Worm (Caenorhabditis elegans) whole organism, late embryonic: ENCODE measurements around the gene K09B11.5.
"Not testable (repeated sequence)": the region's sequence is repeated elsewhere in the genome, so short reads cannot be mapped to it uniquely, and the experiment has no call there.

Source experiments
- F13H6.1 ChIP-seq: sonication (generic microtip); optimal IDR thresholded peaks from 2 replicates; lab custom pipeline; 2016; ENCODE audit warnings: missing genetic modification characterization, missing compliant biosample characterization
- T23F11.4 ChIP-seq: fragments of 200-800 bp; sonication (Bioruptor generic); optimal IDR thresholded peaks from 2 replicates; lab custom pipeline; 2018; ENCODE audit warnings: mild to moderate bottlenecking, missing genetic modification characterization, missing compliant biosample characterization
- Y22D7AL.16 ChIP-seq: sonication (generic microtip); optimal IDR thresholded peaks from 2 replicates; lab custom pipeline; 2016; ENCODE audit warnings: missing genetic modification characterization, missing compliant biosample characterization
- ceh-19 ChIP-seq: fragments of 200-800 bp; sonication (Bioruptor generic); optimal IDR thresholded peaks from 2 replicates; lab custom pipeline; 2018; ENCODE audit warnings: mild to moderate bottlenecking, missing genetic modification characterization, missing compliant biosample characterization
- ceh-2 ChIP-seq: sonication (generic microtip); optimal IDR thresholded peaks from 2 replicates; lab custom pipeline; 2016; ENCODE audit warnings: missing genotype, missing genetic modification characterization, missing compliant biosample characterization
- ceh-24 ChIP-seq: sonication (generic microtip); optimal IDR thresholded peaks from 2 replicates; lab custom pipeline; 2016; ENCODE audit warnings: mild to moderate bottlenecking, missing genetic modification characterization, missing compliant biosample characterization
- ceh-31 ChIP-seq: sonication (generic microtip); optimal IDR thresholded peaks from 2 replicates; lab custom pipeline; 2016; ENCODE audit warnings: missing genetic modification characterization, missing compliant biosample characterization
- ceh-45 ChIP-seq: fragments of 200-800 bp; sonication (Bioruptor generic); IDR thresholded peaks from 2 replicates; pipeline ENCODE4 v1.3.6; 2022; ENCODE audit warnings: missing genetic modification reagents, missing genetic modification characterization, missing compliant biosample characterization
- ceh-48 ChIP-seq: sonication (generic microtip); optimal IDR thresholded peaks from 2 replicates; lab custom pipeline; 2016; ENCODE audit warnings: missing genetic modification characterization, inconsistent platforms, missing compliant biosample characterization
- ceh-6 ChIP-seq: fragments of 200-800 bp; sonication (Bioruptor generic); optimal IDR thresholded peaks from 2 replicates; lab custom pipeline; 2018; ENCODE audit warnings: mild to moderate bottlenecking, missing genetic modification characterization, missing compliant biosample characterization
- ceh-9 ChIP-seq: sonication (generic microtip); optimal IDR thresholded peaks from 2 replicates; lab custom pipeline; 2016; ENCODE audit warnings: mild to moderate bottlenecking, missing genetic modification characterization, inconsistent platforms, missing compliant biosample characterization
- che-1 ChIP-seq: sonication (generic microtip); optimal IDR thresholded peaks from 2 replicates; lab custom pipeline; 2016; ENCODE audit warnings: mild to moderate bottlenecking, missing genetic modification characterization, missing compliant biosample characterization
- dmd-4 ChIP-seq: sonication (generic microtip); optimal IDR thresholded peaks from 2 replicates; lab custom pipeline; 2016; ENCODE audit warnings: borderline replicate concordance, missing genetic modification characterization, missing compliant biosample characterization
- elt-2 ChIP-seq: sonication (generic microtip); optimal IDR thresholded peaks from 2 replicates; lab custom pipeline; 2016; ENCODE audit warnings: missing genetic modification reagents, missing genetic modification characterization, missing compliant biosample characterization
- fkh-10 ChIP-seq: fragments of 150-350 bp; optimal IDR thresholded peaks from 2 replicates; lab custom pipeline; 2014; ENCODE audit warnings: missing biosample characterization, missing genetic modification reagents, missing genetic modification characterization
- fkh-6 ChIP-seq: sonication (generic microtip); optimal IDR thresholded peaks from 2 replicates; lab custom pipeline; 2016; ENCODE audit warnings: missing genetic modification characterization, missing compliant biosample characterization
- hlh-15 ChIP-seq: sonication (generic microtip); optimal IDR thresholded peaks from 2 replicates; lab custom pipeline; 2016; ENCODE audit warnings: missing genetic modification characterization, missing compliant biosample characterization
- hlh-6 ChIP-seq: sonication (generic microtip); optimal IDR thresholded peaks from 2 replicates; lab custom pipeline; 2016; ENCODE audit warnings: missing genotype, missing genetic modification characterization, missing compliant biosample characterization
- lin-11 ChIP-seq: fragments of 200-800 bp; sonication (Bioruptor generic); optimal IDR thresholded peaks from 2 replicates; lab custom pipeline; 2018; ENCODE audit warnings: mild to moderate bottlenecking, missing genetic modification characterization, missing compliant biosample characterization
- madf-2 ChIP-seq: sonication (generic microtip); optimal IDR thresholded peaks from 2 replicates; lab custom pipeline; 2017; ENCODE audit warnings: missing genetic modification characterization, missing compliant biosample characterization
- nfya-1 ChIP-seq: sonication (generic microtip); optimal IDR thresholded peaks from 2 replicates; lab custom pipeline; 2017; ENCODE audit warnings: missing genetic modification characterization, mild to moderate bottlenecking, missing compliant biosample characterization, antibody characterized with exemption, moderate library complexity
- odd-2 ChIP-seq: sonication (generic microtip); optimal IDR thresholded peaks from 2 replicates; lab custom pipeline; 2017; ENCODE audit warnings: antibody characterized with exemption, mild to moderate bottlenecking, missing genetic modification characterization, missing compliant biosample characterization
- pag-3 ChIP-seq: sonication (generic microtip); optimal IDR thresholded peaks from 2 replicates; lab custom pipeline; 2016; ENCODE audit warnings: missing compliant biosample characterization, missing genetic modification characterization, borderline replicate concordance
- pha-2 ChIP-seq: sonication (generic microtip); optimal IDR thresholded peaks from 2 replicates; lab custom pipeline; 2017; ENCODE audit warnings: mild to moderate bottlenecking, missing genetic modification characterization, missing compliant biosample characterization
- pqm-1 ChIP-seq: sonication (generic microtip); optimal IDR thresholded peaks from 2 replicates; lab custom pipeline; 2016; ENCODE audit warnings: missing genetic modification characterization, missing compliant biosample characterization
- pros-1 ChIP-seq: fragments of 150-350 bp; optimal IDR thresholded peaks from 2 replicates; lab custom pipeline; 2014; ENCODE audit warnings: missing biosample characterization, missing genetic modification reagents, missing genetic modification characterization
- ref-2 ChIP-seq: sonication (generic microtip); optimal IDR thresholded peaks from 2 replicates; lab custom pipeline; 2016; ENCODE audit warnings: missing genetic modification characterization, missing compliant biosample characterization
- rnt-1 ChIP-seq: sonication (generic microtip); optimal IDR thresholded peaks from 2 replicates; lab custom pipeline; 2016; ENCODE audit warnings: missing genetic modification characterization, missing compliant biosample characterization
- sdc-2 ChIP-seq: sonication (generic microtip); optimal IDR thresholded peaks from 2 replicates; lab custom pipeline; 2016; ENCODE audit warnings: missing genotype, missing genetic modification characterization, missing compliant biosample characterization
- sox-2 ChIP-seq: fragments of 200-800 bp; sonication (Bioruptor generic); IDR thresholded peaks from 2 replicates; pipeline ENCODE4 v1.3.6; 2022; ENCODE audit warnings: missing genetic modification reagents, missing genetic modification characterization, missing compliant biosample characterization
- tbx-2 ChIP-seq: sonication (generic microtip); optimal IDR thresholded peaks from 2 replicates; lab custom pipeline; 2016; ENCODE audit warnings: missing genetic modification characterization, missing compliant biosample characterization
- unc-3 ChIP-seq, 2 experiments: fragments of 200-800 bp in 1 of 2; sonication (Bioruptor generic) in 1 of 2; sonication (generic microtip) in 1 of 2; conservative IDR thresholded peaks in 1 of 2; optimal IDR thresholded peaks in 1 of 2; 2 replicates each; pipeline versions ENCODE4 v1.3.6 to Lab custom; 2016 to 2022; ENCODE audit warnings: missing compliant biosample characterization in 2 of 2, missing genetic modification characterization in 2 of 2, missing genetic modification reagents in 1 of 2
- unc-42 ChIP-seq: sonication (generic microtip); optimal IDR thresholded peaks from 2 replicates; lab custom pipeline; 2016; ENCODE audit warnings: missing genotype, missing genetic modification characterization, missing compliant biosample characterization
- unc-55 ChIP-seq: sonication (generic microtip); optimal IDR thresholded peaks from 2 replicates; lab custom pipeline; 2017; ENCODE audit warnings: missing biosample characterization, missing genetic modification reagents, missing genetic modification characterization
- unc-86 ChIP-seq: sonication (generic microtip); optimal IDR thresholded peaks from 2 replicates; lab custom pipeline; 2016; ENCODE audit warnings: missing genetic modification characterization, missing compliant biosample characterization
- zip-5 ChIP-seq: sonication (generic microtip); optimal IDR thresholded peaks from 2 replicates; lab custom pipeline; 2016; ENCODE audit warnings: missing genetic modification characterization, missing compliant biosample characterization
- ztf-16 ChIP-seq: sonication (generic microtip); optimal IDR thresholded peaks from 2 replicates; lab custom pipeline; 2017; ENCODE audit warnings: missing genetic modification characterization, missing compliant biosample characterization

The K09B11.5 gene

DNA sequence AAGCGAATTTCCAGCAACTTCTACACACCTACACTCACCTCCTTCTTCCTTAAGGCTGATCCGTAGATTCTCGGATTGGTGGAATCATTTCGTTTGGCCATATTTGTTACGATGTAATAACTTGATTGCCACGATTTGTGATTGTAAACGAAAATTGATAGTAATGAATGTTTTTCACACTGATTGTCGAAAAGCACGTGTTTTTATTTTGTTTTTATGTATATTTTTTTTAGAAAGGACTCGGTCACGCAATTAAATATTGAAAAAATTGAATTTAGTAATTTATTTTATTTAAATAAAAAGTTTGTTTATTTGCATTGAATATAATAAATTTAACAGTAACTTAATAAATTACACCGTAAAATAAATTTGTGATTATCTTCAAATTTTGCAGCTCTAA is at the start of gene K09B11.5:
Gene K09B11.5 (minus strand): TSS at position 101 of the 400 bp plus-strand sequence.
- TF ChIP-seq hlh-15 (tag; lab: Kevin White, UChicago); tbx-2 (tag; lab: Kevin White, UChicago); ceh-45 (GFP tag; lab: Robert Waterston, UW): not testable (repeated sequence)
- TF ChIP-seq, all 69 proteins: peak for 0; not testable (repeated sequence) for 69

- TF ChIP-seq dmd-4 (tag; lab: Kevin White, UChicago) (no peak), zip-5 (tag; lab: Kevin White, UChicago) (no peak), pros-1 (tag; lab: Kevin White, UChicago) (no peak), ceh-48 (tag; lab: Kevin White, UChicago) (no peak), unc-42 (tag; lab: Kevin White, UChicago) (no peak), fkh-6 (tag; lab: Kevin White, UChicago) (no peak), unc-55 (GFP tag; lab: Kevin White, UChicago) (no peak), che-1 (tag; lab: Kevin White, UChicago) (no peak), sox-2 (GFP tag; lab: Robert Waterston, UW) (no peak), pag-3 (no peak), pha-2 (no peak), ceh-9 (tag; lab: Kevin White, UChicago) (no peak), unc-3 (GFP tag; conservative IDR thresholded peaks at IDR 0.05; lab: Robert Waterston, UW) (no peak), unc-3 (tag; optimal IDR thresholded peaks at IDR 0.05; lab: Kevin White, UChicago) (no peak), ceh-19 (GFP tag; lab: Kevin White, UChicago) (no peak), rnt-1 (tag; lab: Kevin White, UChicago) (no peak), ceh-45 (GFP tag; lab: Robert Waterston, UW) (no peak), lin-11 (no peak), hlh-6 (tag; lab: Kevin White, UChicago) (no peak), Y22D7AL.16 (tag; lab: Kevin White, UChicago) (no peak)
- TF ChIP-seq, all 69 proteins: peak for 0
These were observed 49.8 kb upstream of the K09B11.5 start for ce11 chrIV:13483596-13483995.

DNA sequence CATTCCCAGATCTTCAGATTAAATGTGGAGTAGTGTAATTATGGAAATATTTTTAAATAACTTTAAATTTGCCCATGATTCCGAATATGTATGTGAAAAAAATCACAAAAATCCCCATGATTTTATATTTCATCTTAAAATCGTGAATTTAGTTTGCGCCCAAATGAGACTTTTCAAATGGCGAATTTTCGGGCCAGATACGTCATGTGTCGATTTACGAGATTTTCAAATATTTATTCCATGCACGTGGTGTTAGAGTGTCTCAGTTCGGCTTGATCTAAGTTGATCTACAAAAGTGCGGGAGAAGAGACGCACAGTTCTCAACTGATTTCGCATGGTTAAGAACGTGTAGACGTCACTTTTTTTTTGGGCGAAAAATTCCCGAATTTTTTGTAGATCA is 48.7 kb upstream of the K09B11.5 start, which contains the start of gene Y38H8A.1:
Gene Y38H8A.1 (plus strand): TSS at position 301 of the 400 bp plus-strand sequence.
- TF ChIP-seq pag-3: no peak
- TF ChIP-seq sdc-2 (tag; lab: Kevin White, UChicago): no peak
- TF ChIP-seq ref-2: no peak
- TF ChIP-seq fkh-10 (GFP tag; lab: Kevin White, UChicago): no peak
- no peak for TF ChIP-seq elt-2 (tag; lab: Kevin White, UChicago)
- TF ChIP-seq madf-2 (tag; lab: Kevin White, UChicago): no peak
- TF ChIP-seq ceh-48 (tag; lab: Kevin White, UChicago): no peak
- no peak for TF ChIP-seq ceh-6 (GFP tag; lab: Kevin White, UChicago)

ce11 chrIV:13474132-13474531 is 40.3 kb upstream of the K09B11.5 start, which contains the start of gene Y38H8A.2:
Gene Y38H8A.2, plus strand, starts transcription at chrIV:13474432.
- TF ChIP-seq T23F11.4 (GFP tag; lab: Kevin White, UChicago) (no peak), tbx-2 (tag; lab: Kevin White, UChicago) (no peak), pqm-1 (no peak), fkh-6 (tag; lab: Kevin White, UChicago) (no peak), sox-2 (GFP tag; lab: Robert Waterston, UW) (no peak), ceh-24 (tag; lab: Kevin White, UChicago) (no peak), ztf-16 (tag; lab: Kevin White, UChicago) (no peak), unc-86 (no peak), F13H6.1 (no peak), ceh-48 (tag; lab: Kevin White, UChicago) (no peak), ceh-31 (tag; lab: Kevin White, UChicago) (no peak), odd-2 (tag; lab: Kevin White, UChicago) (no peak), ceh-2 (tag; lab: Kevin White, UChicago) (no peak), nfya-1 (no peak), fkh-10 (GFP tag; lab: Kevin White, UChicago) (no peak), sdc-2 (tag; lab: Kevin White, UChicago) (no peak)
